Worm (Caenorhabditis elegans) whole organism, L4/young adult: ENCODE data around the gene M03F8.6.

Experiments used
- W03F9.2 ChIP-seq: fragments of 150-350 bp; optimal IDR thresholded peaks from 2 replicates; lab custom pipeline; 2014; ENCODE audit warnings: missing biosample characterization, missing genetic modification characterization
- dao-5 ChIP-seq: sonication (generic microtip); optimal IDR thresholded peaks from 2 replicates; lab custom pipeline; 2016; ENCODE audit warnings: missing genotype, missing genetic modification characterization, moderate library complexity, missing compliant biosample characterization
- him-1 ChIP-seq: sonication (generic microtip); optimal IDR thresholded peaks from 2 replicates; lab custom pipeline; 2016; ENCODE audit warnings: missing genotype, missing genetic modification reagents, missing genetic modification characterization, missing compliant biosample characterization

DNA sequence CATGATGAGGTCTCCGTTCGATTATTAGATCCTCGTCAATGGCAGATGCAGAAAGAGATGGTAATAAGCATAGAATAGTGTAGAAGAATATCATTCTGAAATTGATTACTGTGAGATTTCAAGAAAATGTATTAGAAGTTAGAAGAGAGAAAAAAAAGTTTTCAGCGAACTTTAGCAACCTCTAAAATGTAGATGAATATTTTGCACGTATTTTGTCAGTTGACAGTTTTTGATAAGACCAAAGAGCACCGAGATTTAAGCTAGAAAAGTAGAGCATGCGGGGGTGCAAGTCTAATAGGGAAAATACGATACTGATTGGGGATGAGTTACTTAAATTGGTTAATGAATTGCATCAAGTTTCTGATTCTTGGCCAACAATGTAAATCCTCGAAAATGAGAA is at the start of gene M03F8.6:
- TF ChIP-seq W03F9.2 (tag; lab: Kevin White, UChicago) (no peak), dao-5 (no peak), him-1 (tag; lab: Kevin White, UChicago) (no peak)
